Worm (Caenorhabditis elegans) whole organism, young adult: ENCODE results near the gene Y43E12A.2.

Experiments used
- C06A6.2 ChIP-seq: fragments of 200-800 bp; sonication (Bioruptor generic); conservative IDR thresholded peaks from 2 replicates; pipeline ENCODE4 v1.3.6; 2022; ENCODE audit warnings: missing genetic modification characterization, missing compliant biosample characterization
- F10E7.11 ChIP-seq: sonication (generic microtip); optimal IDR thresholded peaks from 2 replicates; lab custom pipeline; 2017; ENCODE audit warnings: mild to moderate bottlenecking, missing genetic modification characterization, moderate library complexity, missing compliant biosample characterization
- F22D6.2 ChIP-seq: sonication (generic microtip); optimal IDR thresholded peaks from 2 replicates; lab custom pipeline; 2016; ENCODE audit warnings: mild to moderate bottlenecking, missing genetic modification characterization, missing compliant biosample characterization
- F33H1.4 ChIP-seq: fragments of 200-800 bp; sonication (Bioruptor generic); IDR thresholded peaks from 2 replicates; pipeline ENCODE4 v1.3.6; 2022; ENCODE audit warnings: missing genetic modification reagents, missing genetic modification characterization, missing compliant biosample characterization
- F39B2.1 ChIP-seq: fragments of 200-800 bp; sonication (Bioruptor generic); IDR thresholded peaks from 2 replicates; pipeline ENCODE4 v1.3.6; 2022; ENCODE audit warnings: missing genetic modification reagents, missing genetic modification characterization, missing compliant biosample characterization
- F52B5.7 ChIP-seq: sonication (generic microtip); optimal IDR thresholded peaks from 2 replicates; lab custom pipeline; 2016; ENCODE audit warnings: mild to moderate bottlenecking, missing genetic modification characterization, missing compliant biosample characterization
- F57A8.1 ChIP-seq: fragments of 200-800 bp; sonication (Bioruptor generic); optimal IDR thresholded peaks from 2 replicates; lab custom pipeline; 2018; ENCODE audit warnings: mild to moderate bottlenecking, missing genetic modification characterization, moderate library complexity, missing compliant biosample characterization
- F57C9.4 ChIP-seq: sonication (generic microtip); optimal IDR thresholded peaks from 2 replicates; lab custom pipeline; 2017; ENCODE audit warnings: mild to moderate bottlenecking, missing genetic modification characterization, missing compliant biosample characterization
- K12H6.12 ChIP-seq: fragments of 200-800 bp; sonication (Bioruptor generic); optimal IDR thresholded peaks from 2 replicates; lab custom pipeline; 2018; ENCODE audit warnings: mild to moderate bottlenecking, missing genetic modification characterization, missing compliant biosample characterization
- T07F8.4 ChIP-seq: sonication (generic microtip); optimal IDR thresholded peaks from 2 replicates; lab custom pipeline; 2016; ENCODE audit warnings: mild to moderate bottlenecking, missing genetic modification characterization, moderate library complexity, missing compliant biosample characterization
- T26A5.8 ChIP-seq: sonication (generic microtip); optimal IDR thresholded peaks from 2 replicates; lab custom pipeline; 2016; ENCODE audit warnings: missing genetic modification characterization, missing compliant biosample characterization
- Y53F4B.3 ChIP-seq: fragments of 200-800 bp; sonication (Bioruptor generic); IDR thresholded peaks from 2 replicates; pipeline ENCODE4 v1.3.6; 2022; ENCODE audit warnings: missing genetic modification reagents, missing genetic modification characterization, missing compliant biosample characterization
- Y79H2A.3 ChIP-seq: fragments of 200-800 bp; sonication (Bioruptor generic); conservative IDR thresholded peaks from 2 replicates; pipeline ENCODE4 v1.3.6; 2022; ENCODE audit warnings: missing genetic modification reagents, missing genetic modification characterization, missing compliant biosample characterization
- akir-1 ChIP-seq: fragments of 200-800 bp; sonication (Bioruptor generic); optimal IDR thresholded peaks from 2 replicates; lab custom pipeline; 2018; ENCODE audit warnings: mild to moderate bottlenecking, missing genetic modification characterization, moderate library complexity, missing compliant biosample characterization
- ama-1 ChIP-seq, 3 experiments: fragments of 150-350 bp in 1 of 3; sonication (generic microtip) in 2 of 3; optimal IDR thresholded peaks; 2 replicates each; lab custom pipeline; 2014 to 2018; ENCODE audit warnings: missing biosample characterization in 2 of 3, missing genetic modification characterization in 2 of 3, missing genetic modification reagents in 2 of 3
- aptf-3 ChIP-seq: fragments of 200-800 bp; sonication (Bioruptor generic); IDR thresholded peaks from 2 replicates; pipeline ENCODE4 v1.3.6; 2022; ENCODE audit warnings: missing genetic modification characterization, missing compliant biosample characterization
- athp-1 ChIP-seq: sonication (generic microtip); optimal IDR thresholded peaks from 2 replicates; lab custom pipeline; 2017; ENCODE audit warnings: mild to moderate bottlenecking, missing genetic modification characterization, missing compliant biosample characterization
- bed-1 ChIP-seq: fragments of 200-800 bp; sonication (Bioruptor generic); IDR thresholded peaks from 2 replicates; pipeline ENCODE4 v1.3.6; 2022; ENCODE audit warnings: missing genetic modification reagents, missing genetic modification characterization, missing compliant biosample characterization
- ccch-3 ChIP-seq: fragments of 200-800 bp; sonication (Bioruptor generic); optimal IDR thresholded peaks from 2 replicates; lab custom pipeline; 2018; ENCODE audit warnings: mild to moderate bottlenecking, missing genetic modification characterization, missing compliant biosample characterization
- efl-1 ChIP-seq: fragments of 150-350 bp; optimal IDR thresholded peaks from 2 replicates; lab custom pipeline; 2014; ENCODE audit warnings: missing biosample characterization, missing genetic modification reagents, missing genetic modification characterization
- egl-18 ChIP-seq: fragments of 200-800 bp; sonication (Bioruptor generic); IDR thresholded peaks from 2 replicates; pipeline ENCODE4 v1.3.6; 2022; ENCODE audit warnings: missing genetic modification reagents, missing genetic modification characterization, missing compliant biosample characterization
- egl-44 ChIP-seq: fragments of 200-800 bp; sonication (Bioruptor generic); IDR thresholded peaks from 2 replicates; pipeline ENCODE4 v1.3.6; 2022; ENCODE audit warnings: missing genetic modification reagents, missing genetic modification characterization, missing compliant biosample characterization
- egrh-3 ChIP-seq: fragments of 200-800 bp; sonication (Bioruptor generic); IDR thresholded peaks from 2 replicates; pipeline ENCODE4 v1.3.6; 2022; ENCODE audit warnings: missing genetic modification reagents, missing genetic modification characterization, missing compliant biosample characterization
- ekl-4 ChIP-seq: fragments of 200-800 bp; sonication (Bioruptor generic); IDR thresholded peaks from 2 replicates; pipeline ENCODE4 v1.3.6; 2022; ENCODE audit warnings: missing genetic modification reagents, missing genetic modification characterization, missing compliant biosample characterization
- fkh-3 ChIP-seq: sonication (generic microtip); optimal IDR thresholded peaks from 2 replicates; lab custom pipeline; 2016; ENCODE audit warnings: mild to moderate bottlenecking, missing genetic modification characterization, missing compliant biosample characterization
- hlh-26 ChIP-seq: fragments of 200-800 bp; sonication (Bioruptor generic); conservative IDR thresholded peaks from 2 replicates; pipeline ENCODE4 v1.3.6; 2022; ENCODE audit warnings: missing genetic modification reagents, missing genetic modification characterization, missing compliant biosample characterization
- hmg-1.2 ChIP-seq: fragments of 200-800 bp; sonication (Bioruptor generic); IDR thresholded peaks from 2 replicates; pipeline ENCODE4 v1.3.6; 2022; ENCODE audit warnings: missing genetic modification reagents, missing genetic modification characterization, missing compliant biosample characterization
- hrde-1 ChIP-seq: sonication (generic microtip); optimal IDR thresholded peaks from 2 replicates; lab custom pipeline; 2016; ENCODE audit warnings: missing genetic modification characterization, mild to moderate bottlenecking, missing compliant biosample characterization, moderate library complexity, missing genotype, missing genetic modification reagents, borderline replicate concordance
- lag-1 ChIP-seq: fragments of 200-800 bp; sonication (Bioruptor generic); IDR thresholded peaks from 2 replicates; pipeline ENCODE4 v1.3.6; 2022; ENCODE audit warnings: missing genetic modification reagents, missing genetic modification characterization, missing compliant biosample characterization
- let-607 ChIP-seq, 2 experiments: fragments of 200-800 bp in 1 of 2; sonication (Bioruptor generic) in 1 of 2; sonication (generic microtip) in 1 of 2; optimal IDR thresholded peaks; 2 replicates each; lab custom pipeline; 2016 to 2018; ENCODE audit warnings: mild to moderate bottlenecking in 2 of 2, missing compliant biosample characterization in 2 of 2, missing genetic modification characterization in 2 of 2, moderate library complexity in 2 of 2, missing genotype in 1 of 2
- lin-40 ChIP-seq: sonication (generic microtip); optimal IDR thresholded peaks from 2 replicates; lab custom pipeline; 2016; ENCODE audit warnings: missing genetic modification characterization, mild to moderate bottlenecking, missing compliant biosample characterization, missing genotype, missing genetic modification reagents
- lir-1 ChIP-seq: fragments of 200-800 bp; sonication (Bioruptor generic); conservative IDR thresholded peaks from 2 replicates; pipeline ENCODE4 v1.3.6; 2022; ENCODE audit warnings: missing genetic modification reagents, missing genetic modification characterization, missing compliant biosample characterization
- madf-6 ChIP-seq: fragments of 200-800 bp; sonication (Bioruptor generic); IDR thresholded peaks from 2 replicates; pipeline ENCODE4 v1.3.6; 2022; ENCODE audit warnings: missing genetic modification reagents, missing genetic modification characterization, missing compliant biosample characterization
- madf-8 ChIP-seq: fragments of 200-800 bp; sonication (Bioruptor generic); conservative IDR thresholded peaks from 2 replicates; pipeline ENCODE4 v1.3.6; 2022; ENCODE audit warnings: missing genetic modification reagents, missing genetic modification characterization, missing compliant biosample characterization
- mxl-1 ChIP-seq: sonication (generic microtip); optimal IDR thresholded peaks from 2 replicates; lab custom pipeline; 2016; ENCODE audit warnings: missing genetic modification characterization, missing compliant biosample characterization
- nfyb-1 ChIP-seq: fragments of 200-800 bp; sonication (Bioruptor generic); IDR thresholded peaks from 2 replicates; pipeline ENCODE4 v1.3.6; 2022; ENCODE audit warnings: missing genetic modification reagents, missing genetic modification characterization, missing compliant biosample characterization
- nhr-27 ChIP-seq: fragments of 200-800 bp; sonication (Bioruptor generic); optimal IDR thresholded peaks from 2 replicates; lab custom pipeline; 2018; ENCODE audit warnings: mild to moderate bottlenecking, missing genetic modification characterization, moderate library complexity, missing compliant biosample characterization
- nhr-80 ChIP-seq: sonication (generic microtip); optimal IDR thresholded peaks from 2 replicates; lab custom pipeline; 2016; ENCODE audit warnings: missing genetic modification characterization, missing compliant biosample characterization
- pha-4 ChIP-seq: fragments of 150-350 bp; sonication (generic microtip); optimal IDR thresholded peaks from 2 replicates; lab custom pipeline; 2014; ENCODE audit warnings: missing biosample characterization, missing genetic modification reagents, missing genetic modification characterization
- rcor-1 ChIP-seq: fragments of 200-800 bp; sonication (Bioruptor generic); IDR thresholded peaks from 2 replicates; pipeline ENCODE4 v1.3.6; 2022; ENCODE audit warnings: missing genetic modification reagents, missing genetic modification characterization, missing compliant biosample characterization
- rpc-1 ChIP-seq, 2 experiments: fragments of 150-350 bp in 1 of 2; sonication (generic microtip) in 1 of 2; optimal IDR thresholded peaks; 2 replicates each; lab custom pipeline; 2014 to 2018; ENCODE audit warnings: missing biosample characterization in 1 of 2, missing genetic modification characterization in 1 of 2, missing genetic modification reagents in 1 of 2, missing genotype in 1 of 2
- snpc-3.4 ChIP-seq: sonication (generic microtip); optimal IDR thresholded peaks from 2 replicates; lab custom pipeline; 2017; ENCODE audit warnings: missing genetic modification characterization, mild to moderate bottlenecking, missing compliant biosample characterization, antibody characterized with exemption, moderate library complexity, missing genotype, missing genetic modification reagents
- somi-1 ChIP-seq: fragments of 200-800 bp; sonication (Bioruptor generic); optimal IDR thresholded peaks from 2 replicates; lab custom pipeline; 2018; ENCODE audit warnings: mild to moderate bottlenecking, missing genetic modification characterization, missing compliant biosample characterization
- sptf-2 ChIP-seq: fragments of 200-800 bp; sonication (Bioruptor generic); optimal IDR thresholded peaks from 2 replicates; lab custom pipeline; 2018; ENCODE audit warnings: mild to moderate bottlenecking, missing genetic modification characterization, missing compliant biosample characterization
- tbp1 ChIP-seq: fragments of 200-800 bp; sonication (Bioruptor generic); optimal IDR thresholded peaks from 2 replicates; lab custom pipeline; 2018; ENCODE audit warnings: mild to moderate bottlenecking, missing genetic modification characterization, missing compliant biosample characterization
- zim-3 ChIP-seq: sonication (generic microtip); optimal IDR thresholded peaks from 2 replicates; lab custom pipeline; 2017; ENCODE audit warnings: mild to moderate bottlenecking, missing genetic modification characterization, moderate library complexity, missing compliant biosample characterization
- ztf-25 ChIP-seq: fragments of 200-800 bp; sonication (Bioruptor generic); IDR thresholded peaks from 2 replicates; pipeline ENCODE4 v1.3.6; 2022; ENCODE audit warnings: missing genetic modification reagents, missing genetic modification characterization, missing compliant biosample characterization

Gene Y43E12A.2

DNA sequence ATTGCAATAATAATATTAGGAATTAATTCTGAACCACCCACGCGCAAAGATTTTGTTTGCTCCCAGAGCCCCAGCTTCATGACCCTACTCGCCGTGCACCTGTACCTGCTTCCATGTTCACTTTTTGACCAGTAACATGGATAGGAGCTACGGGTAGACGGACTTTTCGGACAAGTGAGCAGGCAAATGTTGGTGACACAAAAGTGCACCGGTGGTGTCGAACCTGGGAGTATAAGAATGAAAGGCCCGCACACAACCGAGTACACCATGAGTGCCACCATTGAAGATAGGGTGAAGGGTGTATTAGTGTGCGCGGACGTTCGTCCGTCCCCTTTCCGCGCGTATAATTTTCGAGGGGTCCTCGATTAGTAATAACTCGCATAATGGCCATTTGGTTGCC lies 44.1 kb downstream of the Y43E12A.2 start (continued):
- peak; percentile 97 for TF ChIP-seq sptf-2 (GFP tag; lab: Kevin White, UChicago)
- TF ChIP-seq aptf-3 (GFP tag; lab: Robert Waterston, UW) = peak; percentile 85; the same call in 1 of the 2 replicates
- TF ChIP-seq ekl-4 (GFP tag; lab: Robert Waterston, UW) = peak; percentile 88
- peak; percentile 34 for TF ChIP-seq K12H6.12 (tag; lab: Kevin White, UChicago)
- peak; percentile 78; the same call in 1 of the 2 replicates for TF ChIP-seq egl-44 (GFP tag; lab: Robert Waterston, UW)
- 0 out of 2 replicates have a peak, but pooled peaks have one; percentile 77 for TF ChIP-seq egl-18
- peak in 1 of 2 experiments; percentile 55 for TF ChIP-seq let-607 (tag; optimal IDR thresholded peaks at IDR 0.05; lab: Kevin White, UChicago)
- TF ChIP-seq F22D6.2 (tag; lab: Kevin White, UChicago) = peak; percentile 13
- peak; percentile 79 for TF ChIP-seq rcor-1 (GFP tag; lab: Robert Waterston, UW)
- peak; percentile 95 for TF ChIP-seq mxl-1 (tag; lab: Kevin White, UChicago)
- peak; percentile 82 for TF ChIP-seq F57C9.4 (tag; lab: Kevin White, UChicago)
- TF ChIP-seq athp-1 (tag; lab: Kevin White, UChicago) = peak; percentile 93
- peak; percentile 60 for TF ChIP-seq F33H1.4 (GFP tag; lab: Robert Waterston, UW)
- peak; percentile 84 for TF ChIP-seq nhr-27 (tag; lab: Kevin White, UChicago)
- TF ChIP-seq madf-6 (GFP tag; lab: Robert Waterston, UW) = peak; percentile 80
- TF ChIP-seq ztf-25 (GFP tag; lab: Robert Waterston, UW) = peak; percentile 96
- TF ChIP-seq F52B5.7 (tag; lab: Kevin White, UChicago) = peak; percentile 98
- TF ChIP-seq T07F8.4 (tag; lab: Kevin White, UChicago) = peak; percentile 88
- TF ChIP-seq ccch-3 (GFP tag; lab: Kevin White, UChicago) = no peak
- TF ChIP-seq F10E7.11 (tag; lab: Kevin White, UChicago) = peak; percentile 82
- no peak for TF ChIP-seq lin-40 (tag; lab: Kevin White, UChicago)
- TF ChIP-seq fkh-3 (tag; lab: Kevin White, UChicago) = peak; percentile 96
- TF ChIP-seq lir-1 (GFP tag; lab: Robert Waterston, UW) = peak; percentile 63; the same call in 1 of the 2 replicates
- peak; percentile 55 for TF ChIP-seq ama-1 (optimal IDR thresholded peaks at IDR 0.05; lab: Kevin White, UChicago)
- TF ChIP-seq ama-1 (GFP tag; optimal IDR thresholded peaks at IDR 0.05; lab: Kevin White, UChicago) = peak; percentile 41 to 76
- no peak for TF ChIP-seq lag-1 (GFP tag; lab: Robert Waterston, UW)
- peak; percentile 95 for TF ChIP-seq zim-3 (tag; lab: Kevin White, UChicago)
- TF ChIP-seq hmg-1.2 (GFP tag; lab: Robert Waterston, UW) = peak; percentile 74
- peak; percentile 98 for TF ChIP-seq tbp1
- peak; percentile 55; the same call in 1 of the 2 replicates for TF ChIP-seq madf-8 (GFP tag; lab: Robert Waterston, UW)
- TF ChIP-seq F57A8.1 = peak; percentile 95
- peak; percentile 87 for TF ChIP-seq nfyb-1
- no peak for TF ChIP-seq pha-4 (tag; lab: Kevin White, UChicago)
- peak; percentile 80 for TF ChIP-seq rpc-1 (optimal IDR thresholded peaks at IDR 0.05; lab: Kevin White, UChicago)
- TF ChIP-seq rpc-1 (tag; optimal IDR thresholded peaks at IDR 0.05; lab: Kevin White, UChicago) = peak; percentile 99
- peak; percentile 76 for TF ChIP-seq somi-1 (GFP tag; lab: Kevin White, UChicago)
- peak; percentile 79; the same call in 1 of the 2 replicates for TF ChIP-seq Y53F4B.3
- peak; percentile 25 for TF ChIP-seq nhr-80
- TF ChIP-seq snpc-3.4 (tag; lab: Kevin White, UChicago) = peak; percentile 86
- peak; percentile 95 for TF ChIP-seq hrde-1 (tag; lab: Kevin White, UChicago)
- peak; percentile 18 for TF ChIP-seq efl-1 (GFP tag; lab: Kevin White, UChicago)
- TF ChIP-seq Y79H2A.3 (GFP tag; lab: Robert Waterston, UW) = peak; percentile 79; the same call in 1 of the 2 replicates
- peak; percentile 53 for TF ChIP-seq egrh-3 (GFP tag; lab: Robert Waterston, UW)
- TF ChIP-seq F39B2.1 = no peak
- TF ChIP-seq C06A6.2 (GFP tag; lab: Robert Waterston, UW) = peak; percentile 63; the same call in 1 of the 2 replicates
- peak; percentile 56; the same call in 1 of the 2 replicates for TF ChIP-seq bed-1 (GFP tag; lab: Robert Waterston, UW)
- peak; percentile 60 for TF ChIP-seq akir-1 (GFP tag; lab: Kevin White, UChicago)
- TF ChIP-seq hlh-26 (GFP tag; lab: Robert Waterston, UW) = peak; percentile 75; the same call in 1 of the 2 replicates
- TF ChIP-seq T26A5.8 (tag; lab: Kevin White, UChicago) = peak; percentile 80
